Worm (Caenorhabditis elegans) whole organism, L1 larva: ENCODE measurements around the gene mes-2.

ENCODE experiments used
- C04F5.9 ChIP-seq: sonication (generic microtip); optimal IDR thresholded peaks from 2 replicates; lab custom pipeline; 2016; ENCODE audit warnings: missing genetic modification characterization, missing compliant biosample characterization
- C34B4.2 ChIP-seq: sonication (generic microtip); optimal IDR thresholded peaks from 2 replicates; lab custom pipeline; 2017; ENCODE audit warnings: mild to moderate bottlenecking, missing genetic modification characterization, missing compliant biosample characterization
- Y116A8C.19 ChIP-seq: sonication (generic microtip); optimal IDR thresholded peaks from 2 replicates; lab custom pipeline; 2016; ENCODE audit warnings: missing compliant biosample characterization, missing genetic modification characterization, borderline replicate concordance
- aha-1 ChIP-seq: fragments of 150-350 bp; optimal IDR thresholded peaks from 2 replicates; lab custom pipeline; 2014; ENCODE audit warnings: missing biosample characterization, missing genetic modification characterization
- ama-1 ChIP-seq: fragments of 150-350 bp; optimal IDR thresholded peaks from 2 replicates; lab custom pipeline; 2014
- blmp-1 ChIP-seq: fragments of 150-350 bp; optimal IDR thresholded peaks from 2 replicates; lab custom pipeline; 2014; ENCODE audit warnings: missing biosample characterization, missing genetic modification characterization
- ceh-63 ChIP-seq: fragments of 200-800 bp; sonication (Bioruptor generic); optimal IDR thresholded peaks from 2 replicates; lab custom pipeline; 2018; ENCODE audit warnings: mild to moderate bottlenecking, missing genetic modification characterization, missing compliant biosample characterization
- ceh-90 ChIP-seq: sonication (generic microtip); optimal IDR thresholded peaks from 2 replicates; lab custom pipeline; 2016; ENCODE audit warnings: missing genetic modification characterization, missing compliant biosample characterization
- ces-1 ChIP-seq: fragments of 150-350 bp; optimal IDR thresholded peaks from 2 replicates; lab custom pipeline; 2014; ENCODE audit warnings: missing biosample characterization, missing genetic modification reagents, missing genetic modification characterization
- dsc-1 ChIP-seq: sonication (generic microtip); optimal IDR thresholded peaks from 2 replicates; lab custom pipeline; 2016; ENCODE audit warnings: mild to moderate bottlenecking, missing genetic modification characterization, missing compliant biosample characterization
- efl-1 ChIP-seq, 4 experiments: fragments of 150-350 bp; optimal IDR thresholded peaks in 3 of 4; peaks in 1 of 4; 1 replicate in 1 of 4; 2 replicates in 3 of 4; lab custom pipeline; 2014; ENCODE audit warnings: missing biosample characterization in 2 of 4, missing genetic modification characterization in 2 of 4, missing genetic modification reagents in 2 of 4
- egl-13 ChIP-seq: sonication (generic microtip); optimal IDR thresholded peaks from 2 replicates; lab custom pipeline; 2016; ENCODE audit warnings: missing genotype, missing genetic modification reagents, missing genetic modification characterization, missing compliant biosample characterization
- egl-27 ChIP-seq, 2 experiments: fragments of 150-350 bp in 1 of 2; sonication (generic microtip); optimal IDR thresholded peaks; 3 replicates each; lab custom pipeline; 2017 to 2018; ENCODE audit warnings: missing biosample characterization in 2 of 2, missing genetic modification characterization in 2 of 2, missing genetic modification reagents in 2 of 2
- elt-2 ChIP-seq: sonication (generic microtip); optimal IDR thresholded peaks from 2 replicates; lab custom pipeline; 2016; ENCODE audit warnings: missing genetic modification characterization, mild to moderate bottlenecking, inconsistent platforms, missing compliant biosample characterization, missing genetic modification reagents
- elt-3 ChIP-seq, 6 experiments: fragments of 150-350 bp in 1 of 6; sonication (generic microtip); optimal IDR thresholded peaks; 2 replicates each; lab custom pipeline; 2017 to 2018; ENCODE audit warnings: missing biosample characterization in 6 of 6, missing genetic modification characterization in 6 of 6, inconsistent platforms in 1 of 6
- ets-5 ChIP-seq: fragments of 200-800 bp; sonication (Bioruptor generic); IDR thresholded peaks from 2 replicates; pipeline ENCODE4 v1.3.6; 2022; ENCODE audit warnings: missing genetic modification characterization, missing compliant biosample characterization
- fkh-4 ChIP-seq: sonication (generic microtip); optimal IDR thresholded peaks from 2 replicates; lab custom pipeline; 2016; ENCODE audit warnings: missing compliant biosample characterization, missing genetic modification characterization, borderline replicate concordance
- fkh-8 ChIP-seq: sonication (generic microtip); optimal IDR thresholded peaks from 2 replicates; lab custom pipeline; 2016; ENCODE audit warnings: mild to moderate bottlenecking, missing genetic modification characterization, missing compliant biosample characterization
- fos-1 ChIP-seq: fragments of 150-350 bp; optimal IDR thresholded peaks from 2 replicates; lab custom pipeline; 2014; ENCODE audit warnings: missing biosample characterization, missing genetic modification characterization
- hlh-17 ChIP-seq: fragments of 200-800 bp; sonication (Bioruptor generic); optimal IDR thresholded peaks from 2 replicates; lab custom pipeline; 2018; ENCODE audit warnings: missing genetic modification characterization, mild to moderate bottlenecking, missing compliant biosample characterization, moderate library complexity, borderline replicate concordance
- hpl-2 ChIP-seq: fragments of 150-350 bp; optimal IDR thresholded peaks from 2 replicates; lab custom pipeline; 2014; ENCODE audit warnings: missing biosample characterization, missing genetic modification reagents, missing genetic modification characterization
- jun-1 ChIP-seq: fragments of 150-350 bp; optimal IDR thresholded peaks from 2 replicates; lab custom pipeline; 2014; ENCODE audit warnings: missing biosample characterization, missing genetic modification reagents, missing genetic modification characterization
- lin-14 ChIP-seq: fragments of 200-800 bp; sonication (Bioruptor generic); optimal IDR thresholded peaks from 2 replicates; lab custom pipeline; 2018; ENCODE audit warnings: mild to moderate bottlenecking, missing genetic modification characterization, moderate library complexity, missing compliant biosample characterization
- lin-35 ChIP-seq, 2 experiments: fragments of 150-350 bp; optimal IDR thresholded peaks; 2 replicates each; lab custom pipeline; 2014; ENCODE audit warnings: missing biosample characterization in 2 of 2, missing genetic modification characterization in 2 of 2, missing genetic modification reagents in 2 of 2
- lir-3 ChIP-seq: sonication (generic microtip); optimal IDR thresholded peaks from 2 replicates; lab custom pipeline; 2016; ENCODE audit warnings: mild to moderate bottlenecking, missing genetic modification characterization, moderate library complexity, missing compliant biosample characterization; ENCODE audit not compliant: poor library complexity
- lsy-2 ChIP-seq, 2 experiments: fragments of 150-350 bp; optimal IDR thresholded peaks; 2 replicates each; lab custom pipeline; 2014; ENCODE audit warnings: missing biosample characterization in 2 of 2, missing genetic modification characterization in 2 of 2
- mab-9 ChIP-seq: fragments of 200-800 bp; sonication (Bioruptor generic); IDR thresholded peaks from 2 replicates; pipeline ENCODE4 v1.3.6; 2022; ENCODE audit warnings: missing genetic modification reagents, missing genetic modification characterization, missing compliant biosample characterization
- mep-1 ChIP-seq: fragments of 150-350 bp; optimal IDR thresholded peaks from 2 replicates; lab custom pipeline; 2014; ENCODE audit warnings: missing biosample characterization, missing genetic modification characterization
- nhr-12 ChIP-seq: sonication (generic microtip); optimal IDR thresholded peaks from 2 replicates; lab custom pipeline; 2017; ENCODE audit warnings: missing biosample characterization, missing genetic modification characterization
- nhr-19 ChIP-seq: fragments of 200-800 bp; sonication (Bioruptor generic); conservative IDR thresholded peaks from 2 replicates; pipeline ENCODE4 v1.3.6; 2022; ENCODE audit warnings: missing genetic modification characterization, missing compliant biosample characterization
- nhr-20 ChIP-seq: sonication (generic microtip); optimal IDR thresholded peaks from 2 replicates; lab custom pipeline; 2016; ENCODE audit warnings: mild to moderate bottlenecking, missing genetic modification characterization, missing compliant biosample characterization
- nhr-28 ChIP-seq: fragments of 150-350 bp; optimal IDR thresholded peaks from 2 replicates; lab custom pipeline; 2014; ENCODE audit warnings: missing biosample characterization, missing genetic modification characterization
- nhr-47 ChIP-seq: sonication (generic microtip); optimal IDR thresholded peaks from 2 replicates; lab custom pipeline; 2016; ENCODE audit warnings: mild to moderate bottlenecking, missing genetic modification characterization, moderate library complexity, missing compliant biosample characterization
- nhr-71 ChIP-seq: sonication (generic microtip); optimal IDR thresholded peaks from 2 replicates; lab custom pipeline; 2016; ENCODE audit warnings: mild to moderate bottlenecking, missing genetic modification characterization, moderate library complexity, missing compliant biosample characterization
- nhr-84 ChIP-seq: sonication (generic microtip); optimal IDR thresholded peaks from 2 replicates; lab custom pipeline; 2017; ENCODE audit warnings: missing biosample characterization, missing genetic modification characterization
- nhr-85 ChIP-seq: sonication (generic microtip); peaks from one replicate; lab custom pipeline; 2016; ENCODE audit warnings: missing genetic modification characterization, inconsistent platforms, missing compliant biosample characterization
- nhr-90 ChIP-seq: sonication (generic microtip); optimal IDR thresholded peaks from 2 replicates; lab custom pipeline; 2016; ENCODE audit warnings: mild to moderate bottlenecking, missing genetic modification characterization, missing compliant biosample characterization; ENCODE audit not compliant: poor library complexity
- pag-3 ChIP-seq: sonication (generic microtip); optimal IDR thresholded peaks from 2 replicates; lab custom pipeline; 2017; ENCODE audit warnings: missing genetic modification characterization, mild to moderate bottlenecking, missing compliant biosample characterization, antibody characterized with exemption, borderline replicate concordance; ENCODE audit not compliant: insufficient read depth
- pax-3 ChIP-seq: fragments of 200-800 bp; sonication (Bioruptor generic); optimal IDR thresholded peaks from 2 replicates; lab custom pipeline; 2018; ENCODE audit warnings: mild to moderate bottlenecking, missing genetic modification characterization, moderate library complexity, missing compliant biosample characterization
- pqm-1 ChIP-seq: sonication (generic microtip); optimal IDR thresholded peaks from 3 replicates; lab custom pipeline; 2017; ENCODE audit warnings: missing biosample characterization, missing genetic modification characterization
- rnt-1 ChIP-seq: sonication (generic microtip); optimal IDR thresholded peaks from 2 replicates; lab custom pipeline; 2016; ENCODE audit warnings: mild to moderate bottlenecking, missing genetic modification characterization, moderate library complexity, missing compliant biosample characterization
- snu-23 ChIP-seq: sonication (generic microtip); optimal IDR thresholded peaks from 2 replicates; lab custom pipeline; 2016; ENCODE audit warnings: missing genetic modification characterization, missing compliant biosample characterization
- sox-4 ChIP-seq: sonication (generic microtip); optimal IDR thresholded peaks from 2 replicates; lab custom pipeline; 2016; ENCODE audit warnings: missing genetic modification characterization, missing compliant biosample characterization
- swsn-7 ChIP-seq: sonication (generic microtip); optimal IDR thresholded peaks from 2 replicates; lab custom pipeline; 2016; ENCODE audit warnings: missing genetic modification characterization, missing compliant biosample characterization
- tbx-2 ChIP-seq: sonication (generic microtip); optimal IDR thresholded peaks from 2 replicates; lab custom pipeline; 2016; ENCODE audit warnings: missing genetic modification characterization, missing compliant biosample characterization
- tlp-1 ChIP-seq: fragments of 150-350 bp; optimal IDR thresholded peaks from 2 replicates; lab custom pipeline; 2014; ENCODE audit warnings: missing biosample characterization, missing genetic modification characterization
- unc-62 ChIP-seq: fragments of 150-350 bp; optimal IDR thresholded peaks from 2 replicates; lab custom pipeline; 2014; ENCODE audit warnings: missing biosample characterization, missing genetic modification reagents, missing genetic modification characterization
- unc-86 ChIP-seq: sonication (generic microtip); optimal IDR thresholded peaks from 2 replicates; lab custom pipeline; 2016; ENCODE audit warnings: missing genetic modification characterization, missing compliant biosample characterization
- vab-15 ChIP-seq: sonication (generic microtip); optimal IDR thresholded peaks from 2 replicates; lab custom pipeline; 2017; ENCODE audit warnings: missing genotype, mild to moderate bottlenecking, missing genetic modification characterization, missing compliant biosample characterization
- xbp-1 ChIP-seq: sonication (generic microtip); optimal IDR thresholded peaks from 2 replicates; lab custom pipeline; 2016; ENCODE audit warnings: missing genetic modification characterization, missing compliant biosample characterization
- ztf-11 ChIP-seq, 2 experiments: sonication (generic microtip); optimal IDR thresholded peaks; 2 replicates each; lab custom pipeline; 2016 to 2017; ENCODE audit warnings: missing genetic modification characterization in 2 of 2, missing biosample characterization in 1 of 2, missing compliant biosample characterization in 1 of 2
- ztf-4 ChIP-seq: fragments of 150-350 bp; optimal IDR thresholded peaks from 2 replicates; lab custom pipeline; 2014; ENCODE audit warnings: missing biosample characterization, missing genetic modification characterization

Gene mes-2

ce11 chrII:14383644-14384043 is at the start of gene mes-2:
Gene mes-2 (plus strand): TSS chrII:14383973.
- peak; percentile 88 for TF ChIP-seq dsc-1 (tag; lab: Kevin White, UChicago)
- TF ChIP-seq swsn-7 (tag; lab: Kevin White, UChicago) = peak; percentile 80
- TF ChIP-seq C34B4.2 (tag; lab: Kevin White, UChicago) = no peak
- peak; percentile 84 for TF ChIP-seq nhr-19 (GFP tag; lab: Robert Waterston, UW)
- TF ChIP-seq nhr-47 (tag; lab: Kevin White, UChicago) = peak; percentile 92
- peak; percentile 73 for TF ChIP-seq ztf-4
- TF ChIP-seq fkh-8 = peak; percentile 73
- peak; percentile 86 for TF ChIP-seq mep-1 (tag; lab: Kevin White, UChicago)
- peak; percentile 35 for TF ChIP-seq elt-2
- no peak for TF ChIP-seq nhr-84
- peak; percentile 99 to 100 for TF ChIP-seq efl-1 (optimal IDR thresholded peaks at IDR 0.05; lab: Kevin White, UChicago)
- peak; percentile 99 to 100 for TF ChIP-seq efl-1 (GFP tag; optimal IDR thresholded peaks at IDR 0.05 in 1 of 2; lab: Kevin White, UChicago)
- TF ChIP-seq elt-3 (tag; optimal IDR thresholded peaks at IDR 0.05; lab: Kevin White, UChicago) = peak in 2 of 6 experiments; percentile 27 to 39
- no peak for TF ChIP-seq ces-1 (GFP tag; lab: Kevin White, UChicago)
- peak; percentile 90 for TF ChIP-seq snu-23
- TF ChIP-seq pag-3 (tag; lab: Kevin White, UChicago) = no peak
- peak; percentile 6 for TF ChIP-seq vab-15
- TF ChIP-seq fos-1 = peak; percentile 79
- peak; percentile 6 for TF ChIP-seq lir-3 (tag; lab: Kevin White, UChicago)
- TF ChIP-seq ztf-11 (tag; optimal IDR thresholded peaks at IDR 0.05; lab: Kevin White, UChicago) = no peak
- no peak for TF ChIP-seq ceh-63 (GFP tag; lab: Kevin White, UChicago)
- TF ChIP-seq lsy-2 (tag; optimal IDR thresholded peaks at IDR 0.05; lab: Kevin White, UChicago) = peak; percentile 90 to 93
- no peak for TF ChIP-seq nhr-12
- TF ChIP-seq nhr-71 = peak; percentile 89
- TF ChIP-seq nhr-90 (tag; lab: Kevin White, UChicago) = peak; percentile 86
- TF ChIP-seq jun-1 (tag; lab: Kevin White, UChicago) = peak; percentile 66
- no peak for TF ChIP-seq nhr-28 (tag; lab: Kevin White, UChicago)
- peak; percentile 83 for TF ChIP-seq nhr-85 (tag; lab: Kevin White, UChicago)
- peak; percentile 83 for TF ChIP-seq tbx-2 (tag; lab: Kevin White, UChicago)
- TF ChIP-seq unc-86 (tag; lab: Kevin White, UChicago) = peak; percentile 76
- TF ChIP-seq lin-14 = no peak
- no peak for TF ChIP-seq tlp-1 (tag; lab: Kevin White, UChicago)
- TF ChIP-seq ama-1 (lab: Kevin White, UChicago) = no peak
- no peak for TF ChIP-seq hlh-17 (GFP tag; lab: Kevin White, UChicago)
- peak; percentile 98 to 99 for TF ChIP-seq lin-35 (GFP tag; optimal IDR thresholded peaks at IDR 0.05; lab: Kevin White, UChicago)
- no peak for TF ChIP-seq pqm-1
- no peak for TF ChIP-seq sox-4 (tag; lab: Kevin White, UChicago)
- TF ChIP-seq Y116A8C.19 (tag; lab: Kevin White, UChicago) = no peak
- TF ChIP-seq aha-1 (tag; lab: Kevin White, UChicago) = no peak
- 0 out of 2 replicates have a peak, but pooled peaks have one; percentile 31 for TF ChIP-seq mab-9 (GFP tag; lab: Robert Waterston, UW)
- TF ChIP-seq hpl-2 = peak; percentile 40
- no peak for TF ChIP-seq ets-5 (GFP tag; lab: Robert Waterston, UW)
- peak; percentile 26 for TF ChIP-seq C04F5.9 (tag; lab: Kevin White, UChicago)
- TF ChIP-seq unc-62 (GFP tag; lab: Kevin White, UChicago) = no peak
- TF ChIP-seq blmp-1 (tag; lab: Kevin White, UChicago) = no peak
- peak; percentile 88 for TF ChIP-seq rnt-1 (tag; lab: Kevin White, UChicago)
- TF ChIP-seq egl-27 (tag; optimal IDR thresholded peaks at IDR 0.05; lab: Kevin White, UChicago) = no peak
- peak; percentile 43 for TF ChIP-seq egl-13
- TF ChIP-seq pax-3 (tag; lab: Kevin White, UChicago) = peak; percentile 26
- TF ChIP-seq nhr-20 = peak; percentile 80
- TF ChIP-seq ceh-90 (tag; lab: Kevin White, UChicago) = peak; percentile 24
- TF ChIP-seq fkh-4 (tag; lab: Kevin White, UChicago) = no peak
- TF ChIP-seq xbp-1 (tag; lab: Kevin White, UChicago) = peak; percentile 82
